Fruit fly (Drosophila melanogaster) whole organism, prepupa: Measurements from ENCODE around the gene Rrp45.
A peak's percentile ranks its signal among the peaks of the same experiment; 100 is the strongest.

Source experiments
- Blimp-1 ChIP-seq: fragments of 200-800 bp; sonication (Bioruptor generic); optimal IDR thresholded peaks from 3 replicates; lab custom pipeline; 2017; ENCODE audit warnings: missing biosample characterization, missing genetic modification characterization, mild to moderate bottlenecking, moderate library complexity, missing genetic modification reagents
- CG10669 ChIP-seq: fragments of 200-800 bp; sonication (Bioruptor generic); optimal IDR thresholded peaks from 3 replicates; lab custom pipeline; 2018; ENCODE audit warnings: missing biosample characterization, mild to moderate bottlenecking, missing genetic modification characterization, moderate library complexity
- CG11294 ChIP-seq: fragments of 200-800 bp; sonication (Bioruptor generic); IDR thresholded peaks from 2 replicates; pipeline ENCODE4 v1.3.6; 2022; ENCODE audit warnings: missing biosample characterization, missing genetic modification characterization
- CG11762 ChIP-seq: fragments of 200-800 bp; sonication (Bioruptor generic); optimal IDR thresholded peaks from 3 replicates; lab custom pipeline; 2016; ENCODE audit warnings: missing biosample characterization, missing genetic modification characterization; ENCODE audit not compliant: insufficient read depth
- CG16779 ChIP-seq: fragments of 200-800 bp; sonication (Bioruptor generic); optimal IDR thresholded peaks from 3 replicates; lab custom pipeline; 2017; ENCODE audit warnings: missing biosample characterization, mild to moderate bottlenecking, missing genetic modification characterization
- CG31627 ChIP-seq: fragments of 200-800 bp; sonication (Bioruptor generic); optimal IDR thresholded peaks from 3 replicates; lab custom pipeline; 2016; ENCODE audit warnings: missing biosample characterization, missing genetic modification characterization
- CG32006 ChIP-seq: fragments of 200-800 bp; sonication (Bioruptor generic); optimal IDR thresholded peaks from 3 replicates; lab custom pipeline; 2017; ENCODE audit warnings: missing biosample characterization, mild to moderate bottlenecking, missing genetic modification characterization
- CG3919 ChIP-seq: fragments of 200-800 bp; sonication (Bioruptor generic); optimal IDR thresholded peaks from 3 replicates; lab custom pipeline; 2016; ENCODE audit warnings: missing biosample characterization, missing genetic modification characterization
- CG6276 ChIP-seq: fragments of 200-800 bp; sonication (Bioruptor generic); optimal IDR thresholded peaks from 2 replicates; lab custom pipeline; 2017; ENCODE audit warnings: missing biosample characterization, mild to moderate bottlenecking, missing genetic modification characterization
- CG6792 ChIP-seq: fragments of 200-800 bp; sonication (Bioruptor generic); optimal IDR thresholded peaks from 3 replicates; lab custom pipeline; 2016; ENCODE audit warnings: missing biosample characterization, missing genetic modification characterization
- CG6854 ChIP-seq: fragments of 200-800 bp; sonication (Bioruptor generic); optimal IDR thresholded peaks from 2 replicates; lab custom pipeline; 2017; ENCODE audit warnings: missing biosample characterization, mild to moderate bottlenecking, missing genetic modification characterization
- CG7368 ChIP-seq: fragments of 200-800 bp; sonication (Bioruptor generic); optimal IDR thresholded peaks from 3 replicates; lab custom pipeline; 2016; ENCODE audit warnings: missing biosample characterization, missing genetic modification characterization
- CG8119 ChIP-seq: fragments of 200-800 bp; sonication (Bioruptor generic); IDR thresholded peaks from 3 replicates; pipeline ENCODE4 v1.3.6; 2022; ENCODE audit warnings: missing biosample characterization, missing genetic modification characterization
- CG8319 ChIP-seq: fragments of 200-800 bp; sonication (Bioruptor generic); optimal IDR thresholded peaks from 3 replicates; lab custom pipeline; 2016; ENCODE audit warnings: missing biosample characterization, missing genetic modification characterization
- CG8632 ChIP-seq: fragments of 200-800 bp; sonication (Bioruptor generic); optimal IDR thresholded peaks from 3 replicates; lab custom pipeline; 2016; ENCODE audit warnings: missing biosample characterization, missing genetic modification characterization
- CG9139 ChIP-seq: fragments of 200-800 bp; sonication (Bioruptor generic); optimal IDR thresholded peaks from 3 replicates; lab custom pipeline; 2017; ENCODE audit warnings: missing biosample characterization, mild to moderate bottlenecking, missing genetic modification characterization
- Eip75B ChIP-seq: fragments of 200-800 bp; sonication (Bioruptor generic); optimal IDR thresholded peaks from 3 replicates; lab custom pipeline; 2016; ENCODE audit warnings: missing biosample characterization, missing genetic modification characterization
- Eip78C ChIP-seq: fragments of 200-800 bp; sonication (Bioruptor generic); peaks from one replicate; lab custom pipeline; 2016; ENCODE audit warnings: missing biosample characterization, missing genetic modification characterization
- Eip93F ChIP-seq: fragments of 200-800 bp; sonication (Bioruptor generic); optimal IDR thresholded peaks from 2 replicates; lab custom pipeline; 2016; ENCODE audit warnings: missing biosample characterization, mild to moderate bottlenecking, missing genetic modification characterization
- Ets21C ChIP-seq: fragments of 200-800 bp; sonication (Bioruptor generic); optimal IDR thresholded peaks from 3 replicates; lab custom pipeline; 2016; ENCODE audit warnings: missing biosample characterization, missing genetic modification characterization
- Ets96B ChIP-seq: fragments of 200-800 bp; optimal IDR thresholded peaks from 2 replicates; lab custom pipeline; 2019; ENCODE audit warnings: missing biosample characterization, mild to moderate bottlenecking, missing genetic modification characterization, moderate library complexity
- Gug ChIP-seq: fragments of 200-800 bp; sonication (Bioruptor generic); IDR thresholded peaks from 2 replicates; pipeline ENCODE4 v1.3.6; 2022; ENCODE audit warnings: missing biosample characterization, missing genetic modification characterization
- Hr39 ChIP-seq: fragments of 200-800 bp; sonication (Bioruptor generic); optimal IDR thresholded peaks from 2 replicates; lab custom pipeline; 2016; ENCODE audit warnings: missing biosample characterization, missing genetic modification characterization
- Hr4 ChIP-seq: fragments of 200-800 bp; sonication (Bioruptor generic); optimal IDR thresholded peaks from 3 replicates; lab custom pipeline; 2016; ENCODE audit warnings: missing biosample characterization, missing genetic modification characterization
- Met ChIP-seq: fragments of 200-800 bp; sonication (Bioruptor generic); optimal IDR thresholded peaks from 3 replicates; lab custom pipeline; 2016; ENCODE audit warnings: missing biosample characterization, missing genetic modification characterization
- OdsH ChIP-seq: fragments of 200-800 bp; sonication (Bioruptor generic); optimal IDR thresholded peaks from 3 replicates; lab custom pipeline; 2016; ENCODE audit warnings: missing biosample characterization, missing genetic modification characterization
- Smox ChIP-seq: fragments of 200-800 bp; sonication (Bioruptor generic); optimal IDR thresholded peaks from 3 replicates; lab custom pipeline; 2016; ENCODE audit warnings: missing biosample characterization, missing genetic modification characterization
- Sox102F ChIP-seq: fragments of 200-800 bp; sonication (Bioruptor generic); optimal IDR thresholded peaks from 2 replicates; lab custom pipeline; 2016; ENCODE audit warnings: missing biosample characterization, mild to moderate bottlenecking, missing genetic modification characterization
- Sox14 ChIP-seq: fragments of 200-800 bp; sonication (Bioruptor generic); optimal IDR thresholded peaks from 3 replicates; lab custom pipeline; 2016; ENCODE audit warnings: missing biosample characterization, missing genetic modification characterization
- Sox15 ChIP-seq: fragments of 200-800 bp; sonication (Bioruptor generic); optimal IDR thresholded peaks from 3 replicates; lab custom pipeline; 2016; ENCODE audit warnings: missing biosample characterization, missing genetic modification characterization
- achi ChIP-seq: fragments of 200-800 bp; sonication (Bioruptor generic); optimal IDR thresholded peaks from 3 replicates; lab custom pipeline; 2016; ENCODE audit warnings: missing biosample characterization, missing genetic modification characterization
- acj6 ChIP-seq: fragments of 200-800 bp; sonication (Bioruptor generic); optimal IDR thresholded peaks from 3 replicates; lab custom pipeline; 2016; ENCODE audit warnings: missing biosample characterization, missing genetic modification characterization
- cyc ChIP-seq: fragments of 200-800 bp; sonication (Bioruptor generic); optimal IDR thresholded peaks from 3 replicates; lab custom pipeline; 2016; ENCODE audit warnings: missing biosample characterization, missing genetic modification characterization
- dac ChIP-seq: fragments of 200-800 bp; sonication (Bioruptor generic); optimal IDR thresholded peaks from 2 replicates; lab custom pipeline; 2017; ENCODE audit warnings: missing biosample characterization, mild to moderate bottlenecking, missing genetic modification characterization
- dsx ChIP-seq: fragments of 200-800 bp; optimal IDR thresholded peaks from 3 replicates; lab custom pipeline; 2019; ENCODE audit warnings: missing biosample characterization, mild to moderate bottlenecking, missing genetic modification characterization, moderate library complexity; ENCODE audit not compliant: poor library complexity, severe bottlenecking
- eg ChIP-seq: fragments of 200-800 bp; sonication (Bioruptor generic); IDR thresholded peaks from 3 replicates; pipeline ENCODE4 v1.3.6; 2022; ENCODE audit warnings: missing biosample characterization, missing genetic modification characterization
- esn ChIP-seq: fragments of 200-800 bp; sonication (Bioruptor generic); optimal IDR thresholded peaks from 2 replicates; lab custom pipeline; 2016; ENCODE audit warnings: missing biosample characterization, mild to moderate bottlenecking, missing genetic modification characterization, moderate library complexity
- fd85E ChIP-seq: fragments of 200-800 bp; sonication (Bioruptor generic); optimal IDR thresholded peaks from 3 replicates; lab custom pipeline; 2016; ENCODE audit warnings: missing biosample characterization, missing genetic modification characterization
- fkh ChIP-seq: fragments of 200-800 bp; sonication (Bioruptor generic); optimal IDR thresholded peaks from 3 replicates; lab custom pipeline; 2017; ENCODE audit warnings: missing biosample characterization, mild to moderate bottlenecking, missing genetic modification characterization, moderate library complexity
- pdm3 ChIP-seq: fragments of 200-800 bp; sonication (Bioruptor generic); optimal IDR thresholded peaks from 3 replicates; lab custom pipeline; 2016; ENCODE audit warnings: missing biosample characterization, missing genetic modification characterization
- spab ChIP-seq: fragments of 200-800 bp; sonication (Bioruptor generic); optimal IDR thresholded peaks from 2 replicates; lab custom pipeline; 2017; ENCODE audit warnings: missing biosample characterization, mild to moderate bottlenecking, missing genetic modification characterization, missing genetic modification reagents
- ss ChIP-seq, 2 experiments: fragments of 200-800 bp; sonication (Bioruptor generic); optimal IDR thresholded peaks; 2 replicates in 1 of 2; 3 replicates in 1 of 2; lab custom pipeline; 2017 to 2018; ENCODE audit warnings: mild to moderate bottlenecking in 2 of 2, missing biosample characterization in 2 of 2, missing genetic modification characterization in 2 of 2, moderate library complexity in 1 of 2
- svp ChIP-seq: fragments of 200-800 bp; sonication (Bioruptor generic); peaks from one replicate; lab custom pipeline; 2016; ENCODE audit warnings: missing biosample characterization, missing genetic modification characterization
- vri ChIP-seq: fragments of 200-800 bp; sonication (Bioruptor generic); optimal IDR thresholded peaks from 3 replicates; lab custom pipeline; 2016; ENCODE audit warnings: missing biosample characterization, mild to moderate bottlenecking, missing genetic modification characterization

Gene Rrp45

dm6 chrX:16833097-16833496 is 42.0 kb upstream of the Rrp45 start (continued):
- peak; percentile 46 for TF ChIP-seq dac (GFP tag; lab: Kevin White, UChicago)
- peak; percentile 87 for TF ChIP-seq pdm3 (GFP tag; lab: Kevin White, UChicago)
- TF ChIP-seq CG11294 (GFP tag; lab: Robert Waterston, UW), result peak; percentile 78
- TF ChIP-seq CG3919 (GFP tag; lab: Kevin White, UChicago), result peak; percentile 86
- TF ChIP-seq svp (GFP tag; lab: Kevin White, UChicago), result peak; percentile 65
- TF ChIP-seq CG9139 (GFP tag; lab: Kevin White, UChicago), result peak; percentile 74
- TF ChIP-seq CG32006, result peak; percentile 86
- peak; percentile 29 for TF ChIP-seq fd85E
- TF ChIP-seq vri (GFP tag; lab: Kevin White, UChicago), result no peak
- TF ChIP-seq Sox102F (GFP tag; lab: Kevin White, UChicago), result peak; percentile 49
- peak; percentile 52 for TF ChIP-seq Smox (GFP tag; lab: Kevin White, UChicago)
- TF ChIP-seq achi (GFP tag; lab: Kevin White, UChicago), result peak; percentile 83
- peak; percentile 63 for TF ChIP-seq cyc
- TF ChIP-seq esn, result peak; percentile 62
- peak; percentile 89 for TF ChIP-seq CG10669 (GFP tag; lab: Kevin White, UChicago)
- TF ChIP-seq CG16779 (tag; lab: Kevin White, UChicago), result peak; percentile 75
- TF ChIP-seq Sox14 (GFP tag; lab: Kevin White, UChicago), result peak; percentile 82
- TF ChIP-seq Eip75B (GFP tag; lab: Kevin White, UChicago), result peak; percentile 84
- peak; percentile 86 for TF ChIP-seq Hr4 (GFP tag; lab: Kevin White, UChicago)
- peak; percentile 78 for TF ChIP-seq CG8632 (GFP tag; lab: Kevin White, UChicago)
- TF ChIP-seq Blimp-1, result no peak
- TF ChIP-seq Hr39 (GFP tag; lab: Kevin White, UChicago), result peak; percentile 57
- TF ChIP-seq CG31627 (GFP tag; lab: Kevin White, UChicago), result peak; percentile 58
- peak; percentile 90 for TF ChIP-seq dsx
- no peak for TF ChIP-seq Eip93F (GFP tag; lab: Kevin White, UChicago)
- peak; percentile 32 for TF ChIP-seq Ets21C (GFP tag; lab: Kevin White, UChicago)
- peak; percentile 81 for TF ChIP-seq CG6276
- peak; percentile 86 for TF ChIP-seq Ets96B (tag; lab: Kevin White, UChicago)

- no peak for TF ChIP-seq cyc
- TF ChIP-seq, all 60 proteins: peak for 0
Observed at dm6 chrX:16831848-16832247, 40.8 kb upstream of the Rrp45 start.

dm6 chrX:16830081-16830480 is 39.0 kb upstream of the Rrp45 start:
- peak; percentile 19 for TF ChIP-seq achi (GFP tag; lab: Kevin White, UChicago)
- TF ChIP-seq CG8119, result peak; percentile 24; the same call in 1 of the 3 replicates
- TF ChIP-seq CG32006, result peak; percentile 36
- peak; percentile 45 for TF ChIP-seq OdsH (GFP tag; lab: Kevin White, UChicago)
- TF ChIP-seq esn, result peak; percentile 1
- peak; percentile 6 for TF ChIP-seq acj6 (GFP tag; lab: Kevin White, UChicago)
- no peak for TF ChIP-seq CG11762 (GFP tag; lab: Kevin White, UChicago)
- peak; percentile 76 for TF ChIP-seq Eip78C (GFP tag; lab: Kevin White, UChicago)
- peak; percentile 0 for TF ChIP-seq Hr4 (GFP tag; lab: Kevin White, UChicago)
- peak; percentile 8 for TF ChIP-seq Sox14 (GFP tag; lab: Kevin White, UChicago)
- TF ChIP-seq CG6854 (GFP tag; lab: Kevin White, UChicago), result no peak

dm6 chrX:16829439-16830028 is 38.5 kb upstream of the Rrp45 start:
- TF ChIP-seq fkh (no peak), CG3919 (GFP tag; lab: Kevin White, UChicago) (no peak), CG11762 (GFP tag; lab: Kevin White, UChicago) (no peak), Sox15 (GFP tag; lab: Kevin White, UChicago) (no peak), dac (GFP tag; lab: Kevin White, UChicago) (no peak), eg (no peak), CG16779 (tag; lab: Kevin White, UChicago) (no peak), CG6792 (GFP tag; lab: Kevin White, UChicago) (no peak), cyc (no peak), acj6 (GFP tag; lab: Kevin White, UChicago) (peak; percentile 27), Met (GFP tag; lab: Kevin White, UChicago) (peak; percentile 43), spab (GFP tag; lab: Kevin White, UChicago) (no peak), CG11294 (GFP tag; lab: Robert Waterston, UW) (no peak), CG32006 (peak; percentile 39), CG7368 (GFP tag; lab: Kevin White, UChicago) (no peak), Ets21C (GFP tag; lab: Kevin White, UChicago) (no peak), Ets96B (tag; lab: Kevin White, UChicago) (peak; percentile 37), svp (GFP tag; lab: Kevin White, UChicago) (peak; percentile 65), Sox14 (GFP tag; lab: Kevin White, UChicago) (peak; percentile 14), CG8319 (no peak), ss (GFP tag; optimal IDR thresholded peaks at IDR 0.05; lab: Kevin White, UChicago) (no peak), Gug (no peak)
